Worm (Caenorhabditis elegans): ENCODE results near the gene C47E8.1.

DNA sequence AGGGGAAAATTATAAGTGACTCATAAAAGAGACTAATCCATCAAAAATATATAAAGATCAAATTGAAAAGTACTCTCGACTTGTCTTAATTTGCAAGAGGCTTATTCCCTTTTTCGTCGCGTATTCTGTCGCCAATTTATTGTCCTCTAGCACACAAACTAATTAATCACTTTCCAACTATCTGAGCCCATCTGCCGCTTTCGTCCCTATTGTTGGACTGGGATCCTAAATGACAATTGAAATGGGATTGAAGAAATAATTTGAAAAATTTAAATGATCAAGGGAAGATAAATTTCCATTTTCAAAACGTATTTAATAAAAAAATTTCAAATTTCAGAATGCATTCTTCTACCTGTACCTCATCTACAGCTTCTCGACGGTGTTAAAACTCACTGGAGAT is 15.2 kb upstream of the C47E8.1 start:
- TF ChIP-seq nfya-1 (tag; optimal IDR thresholded peaks at IDR 0.05), result no peak
- no peak for TF ChIP-seq fkh-10 (GFP tag; optimal IDR thresholded peaks at IDR 0.05)
- TF ChIP-seq pha-4 (tag; optimal IDR thresholded peaks at IDR 0.05), result no peak
- TF ChIP-seq rnt-1 (tag; optimal IDR thresholded peaks at IDR 0.05), result no peak
- no peak for TF ChIP-seq ceh-48 (tag; optimal IDR thresholded peaks at IDR 0.05)
- no peak for TF ChIP-seq elt-4 (tag; optimal IDR thresholded peaks at IDR 0.05)
- no peak for TF ChIP-seq tbx-2 (tag; optimal IDR thresholded peaks at IDR 0.05)
- TF ChIP-seq C38D4.7 (GFP tag; optimal IDR thresholded peaks at IDR 0.05), result no peak
- no peak for TF ChIP-seq zip-5 (tag; optimal IDR thresholded peaks at IDR 0.05)
- TF ChIP-seq pag-3 (tag; optimal IDR thresholded peaks at IDR 0.05; ENCODE audit: borderline replicate concordance), result no peak
